Fruit fly (Drosophila melanogaster) whole organism, embryonic: ENCODE measurements around the gene roq.

ENCODE experiments used
- B-H1 ChIP-seq: fragments of 200-800 bp; sonication (Bioruptor generic); IDR thresholded peaks from 3 replicates; pipeline ENCODE4 v1.3.6; 2022; ENCODE audit warnings: missing biosample characterization, missing genetic modification characterization
- C15 ChIP-seq: fragments of 200-800 bp; sonication (Bioruptor generic); IDR thresholded peaks from 3 replicates; pipeline ENCODE4 v1.3.6; 2022; ENCODE audit warnings: missing biosample characterization, missing genetic modification characterization
- CG10654 ChIP-seq: fragments of 200-800 bp; sonication (Bioruptor generic); optimal IDR thresholded peaks from 2 replicates; lab custom pipeline; 2016; ENCODE audit warnings: missing biosample characterization, missing genetic modification characterization
- CG11504 ChIP-seq: fragments of 200-800 bp; sonication (Bioruptor generic); optimal IDR thresholded peaks from 3 replicates; lab custom pipeline; 2019; ENCODE audit warnings: missing biosample characterization, mild to moderate bottlenecking, missing genetic modification characterization, moderate library complexity
- CG12104 ChIP-seq: fragments of 200-800 bp; sonication (Bioruptor generic); optimal IDR thresholded peaks from 3 replicates; lab custom pipeline; 2016; ENCODE audit warnings: missing biosample characterization, missing genetic modification characterization
- CG13894 ChIP-seq: fragments of 200-800 bp; sonication (Bioruptor generic); optimal IDR thresholded peaks from 3 replicates; lab custom pipeline; 2018; ENCODE audit warnings: missing biosample characterization, mild to moderate bottlenecking, missing genetic modification characterization, moderate library complexity
- CG14441 ChIP-seq: fragments of 200-800 bp; sonication (Bioruptor generic); IDR thresholded peaks from 2 replicates; pipeline ENCODE4 v1.3.6; 2022; ENCODE audit warnings: missing biosample characterization, missing genetic modification characterization
- CG14860 ChIP-seq: fragments of 200-800 bp; sonication (Bioruptor generic); IDR thresholded peaks from 3 replicates; pipeline ENCODE4 v1.3.6; 2022; ENCODE audit warnings: missing biosample characterization, missing genetic modification characterization; ENCODE audit not compliant: partially characterized antibody
- CG15514 ChIP-seq: fragments of 200-800 bp; sonication (Bioruptor generic); optimal IDR thresholded peaks from 3 replicates; lab custom pipeline; 2017; ENCODE audit warnings: missing biosample characterization, missing genetic modification characterization, mild to moderate bottlenecking, moderate library complexity, missing genetic modification reagents
- CG17359 ChIP-seq: fragments of 200-800 bp; sonication (Bioruptor generic); optimal IDR thresholded peaks from 3 replicates; lab custom pipeline; 2018; ENCODE audit warnings: missing biosample characterization, mild to moderate bottlenecking, missing genetic modification characterization, moderate library complexity
- CG17829 ChIP-seq: fragments of 200-800 bp; optimal IDR thresholded peaks from 2 replicates; lab custom pipeline; 2019; ENCODE audit warnings: missing biosample characterization, mild to moderate bottlenecking, missing genetic modification characterization, moderate library complexity
- CG2116 ChIP-seq: fragments of 200-800 bp; sonication (Bioruptor generic); optimal IDR thresholded peaks from 3 replicates; lab custom pipeline; 2018; ENCODE audit warnings: missing biosample characterization, mild to moderate bottlenecking, missing genetic modification characterization
- CG2875 ChIP-seq: fragments of 200-800 bp; sonication (Bioruptor generic); optimal IDR thresholded peaks from 2 replicates; lab custom pipeline; 2017; ENCODE audit warnings: missing biosample characterization, mild to moderate bottlenecking, missing genetic modification characterization, missing genetic modification reagents
- CG2889 ChIP-seq: fragments of 200-800 bp; sonication (Bioruptor generic); IDR thresholded peaks from 3 replicates; pipeline ENCODE4 v1.3.6; 2022; ENCODE audit warnings: missing biosample characterization, missing genetic modification characterization
- CG31224 ChIP-seq: fragments of 200-800 bp; sonication (Bioruptor generic); IDR thresholded peaks from 2 replicates; pipeline ENCODE4 v1.3.6; 2022; ENCODE audit warnings: missing biosample characterization, missing genetic modification characterization
- CG32532 ChIP-seq: fragments of 200-800 bp; sonication (Bioruptor generic); IDR thresholded peaks from 2 replicates; pipeline ENCODE4 v1.3.6; 2022; ENCODE audit warnings: missing biosample characterization, missing genetic modification characterization
- CG33213 ChIP-seq: fragments of 200-800 bp; sonication (Bioruptor generic); optimal IDR thresholded peaks from 3 replicates; lab custom pipeline; 2016; ENCODE audit warnings: missing biosample characterization, missing genetic modification characterization
- CG34376 ChIP-seq: fragments of 200-800 bp; sonication (Bioruptor generic); optimal IDR thresholded peaks from 2 replicates; lab custom pipeline; 2018; ENCODE audit warnings: missing biosample characterization, mild to moderate bottlenecking, missing genetic modification characterization
- CG43689 ChIP-seq: fragments of 200-800 bp; sonication (Bioruptor generic); IDR thresholded peaks from 2 replicates; pipeline ENCODE4 v1.3.6; 2022; ENCODE audit warnings: missing biosample characterization, missing genetic modification characterization
- CG4424 ChIP-seq: fragments of 200-800 bp; sonication (Bioruptor generic); optimal IDR thresholded peaks from 3 replicates; lab custom pipeline; 2016; ENCODE audit warnings: missing biosample characterization, missing genetic modification characterization
- CG4707 ChIP-seq: fragments of 200-800 bp; sonication (Bioruptor generic); optimal IDR thresholded peaks from 2 replicates; lab custom pipeline; 2018; ENCODE audit warnings: missing biosample characterization, mild to moderate bottlenecking, missing genetic modification characterization, moderate library complexity
- CG6254 ChIP-seq: fragments of 200-800 bp; sonication (Bioruptor generic); optimal IDR thresholded peaks from 3 replicates; lab custom pipeline; 2017; ENCODE audit warnings: mild to moderate bottlenecking, missing biosample characterization, missing genetic modification reagents, missing genetic modification characterization
- CG6813 ChIP-seq: fragments of 200-800 bp; sonication (Bioruptor generic); optimal IDR thresholded peaks from 2 replicates; lab custom pipeline; 2017; ENCODE audit warnings: missing biosample characterization, missing genetic modification characterization, mild to moderate bottlenecking, moderate library complexity, missing genetic modification reagents
- CG7357 ChIP-seq: fragments of 200-800 bp; sonication (Bioruptor generic); IDR thresholded peaks from 3 replicates; pipeline ENCODE4 v1.3.6; 2022; ENCODE audit warnings: missing biosample characterization, missing genetic modification characterization
- CG7839 ChIP-seq: fragments of 200-800 bp; sonication (Bioruptor generic); optimal IDR thresholded peaks from 3 replicates; lab custom pipeline; 2018; ENCODE audit warnings: missing biosample characterization, mild to moderate bottlenecking, missing genetic modification characterization, moderate library complexity
- CG8388 ChIP-seq: fragments of 200-800 bp; sonication (Bioruptor generic); optimal IDR thresholded peaks from 2 replicates; lab custom pipeline; 2019; ENCODE audit warnings: missing biosample characterization, mild to moderate bottlenecking, missing genetic modification characterization, moderate library complexity
- CHES-1-like ChIP-seq: fragments of 200-800 bp; sonication (Bioruptor generic); optimal IDR thresholded peaks from 2 replicates; lab custom pipeline; 2016; ENCODE audit warnings: missing biosample characterization, missing genetic modification characterization
- Doc3 ChIP-seq: fragments of 200-800 bp; sonication (Bioruptor generic); IDR thresholded peaks from 3 replicates; pipeline ENCODE4 v1.3.6; 2022; ENCODE audit warnings: missing biosample characterization, missing genetic modification characterization; ENCODE audit not compliant: partially characterized antibody
- E2f2 ChIP-seq: fragments of 200-800 bp; sonication (Bioruptor generic); IDR thresholded peaks from 2 replicates; pipeline ENCODE4 v1.3.6; 2022; ENCODE audit warnings: missing biosample characterization, missing genetic modification characterization
- Jarid2 ChIP-seq: fragments of 200-800 bp; sonication (Bioruptor generic); optimal IDR thresholded peaks from 3 replicates; lab custom pipeline; 2017; ENCODE audit warnings: mild to moderate bottlenecking, missing biosample characterization, missing genetic modification reagents, missing genetic modification characterization
- Kr ChIP-seq: fragments of 200-800 bp; sonication (Bioruptor generic); optimal IDR thresholded peaks from 2 replicates; lab custom pipeline; 2017; ENCODE audit warnings: missing biosample characterization, mild to moderate bottlenecking, missing genetic modification characterization
- Lpt ChIP-seq: fragments of >200 bp; optimal IDR thresholded peaks from 2 replicates; lab custom pipeline; 2018; ENCODE audit warnings: missing biosample characterization, missing genetic modification characterization
- MBD-R2 ChIP-seq: fragments of 200-800 bp; sonication (Bioruptor generic); IDR thresholded peaks from 2 replicates; pipeline ENCODE4 v1.3.6; 2022; ENCODE audit warnings: missing biosample characterization, missing genetic modification characterization
- NK7.1 ChIP-seq: fragments of 200-800 bp; sonication (Bioruptor generic); optimal IDR thresholded peaks from 3 replicates; lab custom pipeline; 2016; ENCODE audit warnings: missing biosample characterization, missing genetic modification characterization
- Ravus ChIP-seq: fragments of 200-800 bp; sonication (Bioruptor generic); IDR thresholded peaks from 2 replicates; pipeline ENCODE4 v1.3.6; 2022; ENCODE audit warnings: missing biosample characterization, missing genetic modification characterization
- Rfx ChIP-seq: fragments of 200-800 bp; sonication (Bioruptor generic); IDR thresholded peaks from 2 replicates; pipeline ENCODE4 v1.3.6; 2022; ENCODE audit warnings: missing biosample characterization, missing genetic modification characterization
- Tbp ChIP-seq: fragments of >200 bp; optimal IDR thresholded peaks from 2 replicates; lab custom pipeline; 2018; ENCODE audit warnings: missing biosample characterization, missing genetic modification characterization
- Usf ChIP-seq: fragments of 200-800 bp; sonication (Bioruptor generic); optimal IDR thresholded peaks from 2 replicates; lab custom pipeline; 2017; ENCODE audit warnings: missing genotype, missing biosample characterization, missing genetic modification characterization
- bsh ChIP-seq, 2 experiments: fragments of 200-800 bp; sonication (Bioruptor generic); optimal IDR thresholded peaks; 2 replicates each; lab custom pipeline; 2017 to 2018; ENCODE audit warnings: mild to moderate bottlenecking in 2 of 2, missing biosample characterization in 2 of 2, missing genetic modification characterization in 2 of 2, moderate library complexity in 1 of 2
- disco-r ChIP-seq: fragments of 200-800 bp; sonication (Bioruptor generic); optimal IDR thresholded peaks from 2 replicates; lab custom pipeline; 2016; ENCODE audit warnings: missing biosample characterization, missing genetic modification characterization
- eyg ChIP-seq: fragments of 200-800 bp; sonication (Bioruptor generic); optimal IDR thresholded peaks from 3 replicates; lab custom pipeline; 2016; ENCODE audit warnings: missing biosample characterization, missing genetic modification characterization
- fd96Cb ChIP-seq: fragments of 200-800 bp; sonication (Bioruptor generic); optimal IDR thresholded peaks from 2 replicates; lab custom pipeline; 2018; ENCODE audit warnings: missing biosample characterization, mild to moderate bottlenecking, missing genetic modification characterization, moderate library complexity
- grau ChIP-seq: fragments of 200-800 bp; optimal IDR thresholded peaks from 3 replicates; lab custom pipeline; 2019; ENCODE audit warnings: missing biosample characterization, mild to moderate bottlenecking, missing genetic modification characterization, moderate library complexity
- gt ChIP-seq: fragments of 200-800 bp; sonication (Bioruptor generic); IDR thresholded peaks from 2 replicates; pipeline ENCODE4 v1.3.6; 2022; ENCODE audit warnings: missing biosample characterization, missing genetic modification characterization
- ind ChIP-seq: fragments of 200-800 bp; sonication (Bioruptor generic); optimal IDR thresholded peaks from 3 replicates; lab custom pipeline; 2016; ENCODE audit warnings: missing biosample characterization, missing genetic modification characterization
- prd ChIP-seq, 3 experiments: fragments of >200 bp in 2 of 3; fragments of 200-800 bp in 1 of 3; sonication (Bioruptor generic) in 1 of 3; optimal IDR thresholded peaks in 2 of 3; IDR thresholded peaks in 1 of 3; 2 replicates in 2 of 3; 3 replicates in 1 of 3; pipeline versions ENCODE4 v1.3.6 to Lab custom; 2017 to 2022; ENCODE audit warnings: missing biosample characterization in 1 of 3, missing genetic modification characterization in 1 of 3
- sob ChIP-seq: fragments of 200-800 bp; sonication (Bioruptor generic); IDR thresholded peaks from 2 replicates; pipeline ENCODE4 v1.3.6; 2022; ENCODE audit warnings: missing biosample characterization, missing genetic modification characterization
- tap ChIP-seq: fragments of 200-800 bp; optimal IDR thresholded peaks from 3 replicates; lab custom pipeline; 2019; ENCODE audit warnings: missing biosample characterization, mild to moderate bottlenecking, missing genetic modification characterization, moderate library complexity
- zen2 ChIP-seq: fragments of 200-800 bp; sonication (Bioruptor generic); IDR thresholded peaks from 3 replicates; pipeline ENCODE4 v1.3.6; 2022; ENCODE audit warnings: missing biosample characterization, missing genetic modification characterization; ENCODE audit not compliant: partially characterized antibody

Gene roq

dm6 chr3L:16412394-16412950 lies 34.1 kb upstream of the roq start, which contains the start of gene Serinc (continued):
- TF ChIP-seq prd (optimal IDR thresholded peaks at IDR 0.05; lab: Kevin White, UChicago) (no peak), prd (GFP tag; IDR thresholded peaks at IDR 0.05; lab: Robert Waterston, UW) (peak; percentile 59; the same call in 2 of the 3 replicates), CG33213 (GFP tag; lab: Kevin White, UChicago) (peak; percentile 67), CG43689 (GFP tag; lab: Robert Waterston, UW) (no peak), CG34376 (GFP tag; lab: Kevin White, UChicago) (peak; percentile 25), CG17359 (peak; percentile 55), CG7357 (GFP tag; lab: Robert Waterston, UW) (no peak), CG6254 (GFP tag; lab: Kevin White, UChicago) (no peak), Jarid2 (GFP tag; lab: Kevin White, UChicago) (no peak), CG2116 (GFP tag; lab: Kevin White, UChicago) (peak; percentile 84), Lpt (GFP tag; lab: Kevin White, UChicago) (no peak), B-H1 (no peak), disco-r (GFP tag; lab: Kevin White, UChicago) (no peak), CG15514 (GFP tag; lab: Kevin White, UChicago) (peak; percentile 78), CG2875 (GFP tag; lab: Kevin White, UChicago) (peak; percentile 27), gt (no peak), sob (GFP tag; lab: Robert Waterston, UW) (peak; percentile 72), ind (GFP tag; lab: Kevin White, UChicago) (peak; percentile 59), CG32532 (GFP tag; lab: Robert Waterston, UW) (peak; percentile 62; the same call in 1 of the 2 replicates), Rfx (0 out of 2 replicates have a peak, but pooled peaks have one; percentile 71), CG4707 (GFP tag; lab: Kevin White, UChicago) (no peak), CG4424 (GFP tag; lab: Kevin White, UChicago) (peak; percentile 69), CG10654 (GFP tag; lab: Kevin White, UChicago) (peak; percentile 45), C15 (no peak), CG8388 (GFP tag; lab: Kevin White, UChicago) (peak; percentile 26), MBD-R2 (GFP tag; lab: Robert Waterston, UW) (peak; percentile 78), CG7839 (tag; lab: Kevin White, UChicago) (no peak), E2f2 (GFP tag; lab: Robert Waterston, UW) (peak; percentile 72), CHES-1-like (GFP tag; lab: Kevin White, UChicago) (peak; percentile 69), CG12104 (GFP tag; lab: Kevin White, UChicago) (peak; percentile 53), Ravus (GFP tag; lab: Robert Waterston, UW) (no peak), Doc3 (GFP tag; lab: Robert Waterston, UW) (peak; percentile 98), NK7.1 (GFP tag; lab: Kevin White, UChicago) (no peak), CG17829 (tag; lab: Kevin White, UChicago) (peak; percentile 59), Usf (GFP tag; lab: Kevin White, UChicago) (no peak), CG11504 (no peak), eyg (GFP tag; lab: Kevin White, UChicago) (no peak), zen2 (peak; percentile 97), CG31224 (0 out of 2 replicates have a peak, but pooled peaks have one; percentile 16), grau (tag; lab: Kevin White, UChicago) (peak; percentile 56), fd96Cb (tag; lab: Kevin White, UChicago) (peak; percentile 34), Tbp (GFP tag; lab: Kevin White, UChicago) (no peak), bsh (GFP tag; optimal IDR thresholded peaks at IDR 0.05; lab: Kevin White, UChicago) (peak in 1 of 2 experiments; percentile 42), CG13894 (tag; lab: Kevin White, UChicago) (no peak), CG14441 (peak; percentile 52; the same call in 1 of the 2 replicates), CG6813 (no peak), tap (tag; lab: Kevin White, UChicago) (no peak), CG14860 (peak; percentile 97), CG2889 (GFP tag; lab: Robert Waterston, UW) (no peak), Kr (GFP tag; lab: Kevin White, UChicago) (no peak)
